Fruit fly (Drosophila melanogaster) whole organism, embryonic: Measurements from ENCODE around the gene Tti1.

Source experiments
- BtbVII ChIP-seq: fragments of 200-800 bp; sonication (Bioruptor generic); optimal IDR thresholded peaks from 3 replicates; lab custom pipeline; 2017; ENCODE audit warnings: missing biosample characterization, mild to moderate bottlenecking, missing genetic modification characterization
- CG11695 ChIP-seq: fragments of 200-800 bp; sonication (Bioruptor generic); IDR thresholded peaks from 3 replicates; pipeline ENCODE4 v1.3.6; 2022; ENCODE audit warnings: missing biosample characterization, missing genetic modification characterization
- CG12942 ChIP-seq: fragments of 200-800 bp; sonication (Bioruptor generic); optimal IDR thresholded peaks from 3 replicates; lab custom pipeline; 2016; ENCODE audit warnings: missing biosample characterization, missing genetic modification characterization
- CG14667 ChIP-seq: fragments of 200-800 bp; sonication (Bioruptor generic); IDR thresholded peaks from 2 replicates; pipeline ENCODE4 v1.3.6; 2022; ENCODE audit warnings: missing biosample characterization, missing genetic modification characterization
- CG14965 ChIP-seq: fragments of 200-800 bp; sonication (Bioruptor generic); optimal IDR thresholded peaks from 2 replicates; lab custom pipeline; 2016; ENCODE audit warnings: missing biosample characterization, missing genetic modification characterization, borderline replicate concordance
- CG17186 ChIP-seq: fragments of 200-800 bp; sonication (Bioruptor generic); optimal IDR thresholded peaks from 3 replicates; lab custom pipeline; 2017; ENCODE audit warnings: missing biosample characterization, missing genetic modification reagents, missing genetic modification characterization
- CG18262 ChIP-seq: fragments of 200-800 bp; optimal IDR thresholded peaks from 3 replicates; lab custom pipeline; 2019; ENCODE audit warnings: missing biosample characterization, mild to moderate bottlenecking, missing genetic modification characterization, moderate library complexity
- CG18476 ChIP-seq: fragments of 200-800 bp; sonication (Bioruptor generic); optimal IDR thresholded peaks from 2 replicates; lab custom pipeline; 2016; ENCODE audit warnings: missing biosample characterization, mild to moderate bottlenecking, missing genetic modification characterization
- CG3163 ChIP-seq: fragments of 200-800 bp; sonication (Bioruptor generic); optimal IDR thresholded peaks from 3 replicates; lab custom pipeline; 2016; ENCODE audit warnings: missing biosample characterization, missing genetic modification characterization
- CG33557 ChIP-seq: fragments of 200-800 bp; sonication (Bioruptor generic); optimal IDR thresholded peaks from 2 replicates; lab custom pipeline; 2019; ENCODE audit warnings: missing biosample characterization, mild to moderate bottlenecking, missing genetic modification characterization, moderate library complexity
- CG5180 ChIP-seq: fragments of 200-800 bp; sonication (Bioruptor generic); optimal IDR thresholded peaks from 3 replicates; lab custom pipeline; 2017; ENCODE audit warnings: missing biosample characterization, missing genetic modification characterization, mild to moderate bottlenecking, moderate library complexity, missing genetic modification reagents
- CG6791 ChIP-seq: fragments of 200-800 bp; sonication (Bioruptor generic); IDR thresholded peaks from 3 replicates; pipeline ENCODE4 v1.3.6; 2022; ENCODE audit warnings: missing biosample characterization, missing genetic modification characterization; ENCODE audit not compliant: partially characterized antibody
- CG6813 ChIP-seq: fragments of 200-800 bp; sonication (Bioruptor generic); optimal IDR thresholded peaks from 2 replicates; lab custom pipeline; 2017; ENCODE audit warnings: missing biosample characterization, missing genetic modification characterization, mild to moderate bottlenecking, moderate library complexity, missing genetic modification reagents
- CG7745 ChIP-seq: fragments of 200-800 bp; sonication (Bioruptor generic); optimal IDR thresholded peaks from 2 replicates; lab custom pipeline; 2018; ENCODE audit warnings: missing biosample characterization, mild to moderate bottlenecking, missing genetic modification characterization, moderate library complexity
- CG8290 ChIP-seq, 3 experiments: fragments of 200-800 bp; sonication (Bioruptor generic); optimal IDR thresholded peaks; 2 replicates each; lab custom pipeline; 2016 to 2019; ENCODE audit warnings: missing biosample characterization in 3 of 3, missing genetic modification characterization in 3 of 3, mild to moderate bottlenecking in 2 of 3, moderate library complexity in 1 of 3
- CG8359 ChIP-seq: fragments of 200-800 bp; sonication (Bioruptor generic); optimal IDR thresholded peaks from 2 replicates; lab custom pipeline; 2017; ENCODE audit warnings: missing biosample characterization, mild to moderate bottlenecking, missing genetic modification characterization, borderline replicate concordance
- CG9932 ChIP-seq: fragments of 200-800 bp; sonication (Bioruptor generic); IDR thresholded peaks from 2 replicates; pipeline ENCODE4 v1.3.6; 2022; ENCODE audit warnings: missing biosample characterization, missing genetic modification characterization
- D19B ChIP-seq: fragments of 200-800 bp; sonication (Bioruptor generic); optimal IDR thresholded peaks from 2 replicates; lab custom pipeline; 2017; ENCODE audit warnings: missing biosample characterization, mild to moderate bottlenecking, missing genetic modification characterization
- Dref ChIP-seq: fragments of 200-800 bp; sonication (Bioruptor generic); IDR thresholded peaks from 2 replicates; pipeline ENCODE4 v1.3.6; 2022; ENCODE audit warnings: missing biosample characterization, missing genetic modification characterization
- Fer1 ChIP-seq: fragments of 200-800 bp; sonication (Bioruptor generic); optimal IDR thresholded peaks from 2 replicates; lab custom pipeline; 2017; ENCODE audit warnings: missing biosample characterization, mild to moderate bottlenecking, missing genetic modification characterization
- Fer3 ChIP-seq: fragments of 200-800 bp; sonication (Bioruptor generic); optimal IDR thresholded peaks from 2 replicates; lab custom pipeline; 2018; ENCODE audit warnings: missing biosample characterization, mild to moderate bottlenecking, missing genetic modification characterization, moderate library complexity
- HmgD ChIP-seq: fragments of 200-800 bp; sonication (Bioruptor generic); optimal IDR thresholded peaks from 3 replicates; lab custom pipeline; 2016; ENCODE audit warnings: missing biosample characterization, missing genetic modification characterization
- MESR4 ChIP-seq: fragments of 200-800 bp; sonication (Bioruptor generic); optimal IDR thresholded peaks from 2 replicates; lab custom pipeline; 2018; ENCODE audit warnings: missing biosample characterization, mild to moderate bottlenecking, missing genetic modification characterization, moderate library complexity
- MTF-1 ChIP-seq: fragments of 200-800 bp; sonication (Bioruptor generic); optimal IDR thresholded peaks from 2 replicates; lab custom pipeline; 2018; ENCODE audit warnings: missing biosample characterization, mild to moderate bottlenecking, missing genetic modification characterization, borderline replicate concordance
- PHDP ChIP-seq: fragments of 200-800 bp; sonication (Bioruptor generic); optimal IDR thresholded peaks from 3 replicates; lab custom pipeline; 2018; ENCODE audit warnings: missing biosample characterization, mild to moderate bottlenecking, missing genetic modification characterization, moderate library complexity
- Taf1 ChIP-seq: fragments of 200-800 bp; sonication (Bioruptor generic); IDR thresholded peaks from 2 replicates; pipeline ENCODE4 v1.3.6; 2022; ENCODE audit warnings: missing biosample characterization, missing genetic modification characterization
- abd-A ChIP-seq: fragments of 200-800 bp; sonication (Bioruptor generic); optimal IDR thresholded peaks from 3 replicates; lab custom pipeline; 2019; ENCODE audit warnings: missing biosample characterization, mild to moderate bottlenecking, missing genetic modification characterization, moderate library complexity
- ara ChIP-seq: fragments of 200-800 bp; sonication (Bioruptor generic); IDR thresholded peaks from 2 replicates; pipeline ENCODE4 v1.3.6; 2022; ENCODE audit warnings: missing biosample characterization, missing genetic modification characterization
- emc ChIP-seq: fragments of 200-800 bp; sonication (Bioruptor generic); optimal IDR thresholded peaks from 2 replicates; lab custom pipeline; 2016; ENCODE audit warnings: missing biosample characterization, missing genetic modification characterization
- ems ChIP-seq: fragments of 200-800 bp; sonication (Bioruptor generic); optimal IDR thresholded peaks from 3 replicates; lab custom pipeline; 2016; ENCODE audit warnings: missing biosample characterization, missing genetic modification characterization
- eve ChIP-seq, 2 experiments: fragments of >200 bp; optimal IDR thresholded peaks; 2 replicates each; lab custom pipeline; 2017; ENCODE audit warnings: missing biosample characterization in 2 of 2, missing genetic modification characterization in 2 of 2
- gem ChIP-seq: fragments of 200-800 bp; sonication (Bioruptor generic); optimal IDR thresholded peaks from 2 replicates; lab custom pipeline; 2019; ENCODE audit warnings: missing biosample characterization, mild to moderate bottlenecking, missing genetic modification characterization, moderate library complexity
- gsb-n ChIP-seq: fragments of 200-800 bp; sonication (Bioruptor generic); optimal IDR thresholded peaks from 3 replicates; lab custom pipeline; 2018; ENCODE audit warnings: missing biosample characterization, mild to moderate bottlenecking, missing genetic modification characterization
- hkb ChIP-seq, 2 experiments: fragments of 200-800 bp in 1 of 2; fragments of >200 bp in 1 of 2; sonication (Bioruptor generic) in 1 of 2; IDR thresholded peaks in 1 of 2; optimal IDR thresholded peaks in 1 of 2; 2 replicates each; pipeline versions ENCODE4 v1.3.6 to Lab custom; 2017 to 2022; ENCODE audit warnings: missing biosample characterization in 1 of 2, missing genetic modification characterization in 1 of 2
- hth ChIP-seq: fragments of >200 bp; optimal IDR thresholded peaks from 2 replicates; lab custom pipeline; 2017; ENCODE audit warnings: inconsistent platforms
- insv ChIP-seq, 2 experiments: fragments of 200-800 bp; sonication (Bioruptor generic); optimal IDR thresholded peaks; 3 replicates each; lab custom pipeline; 2016 to 2018; ENCODE audit warnings: missing biosample characterization in 2 of 2, missing genetic modification characterization in 2 of 2
- kah ChIP-seq: fragments of 200-800 bp; sonication (Bioruptor generic); optimal IDR thresholded peaks from 2 replicates; lab custom pipeline; 2018; ENCODE audit warnings: missing biosample characterization, mild to moderate bottlenecking, missing genetic modification characterization
- knrl ChIP-seq: fragments of 200-800 bp; sonication (Bioruptor generic); IDR thresholded peaks from 3 replicates; pipeline ENCODE4 v1.3.6; 2022; ENCODE audit warnings: missing biosample characterization, missing genetic modification characterization; ENCODE audit not compliant: partially characterized antibody
- maf-S ChIP-seq: fragments of 200-800 bp; sonication (Bioruptor generic); optimal IDR thresholded peaks from 2 replicates; lab custom pipeline; 2016; ENCODE audit warnings: missing biosample characterization, missing genetic modification characterization
- pita ChIP-seq: fragments of 200-800 bp; sonication (Bioruptor generic); optimal IDR thresholded peaks from 2 replicates; lab custom pipeline; 2017; ENCODE audit warnings: missing biosample characterization, mild to moderate bottlenecking, missing genetic modification characterization
- pzg ChIP-seq: fragments of 200-800 bp; sonication (Bioruptor generic); optimal IDR thresholded peaks from 3 replicates; lab custom pipeline; 2018; ENCODE audit warnings: missing biosample characterization, mild to moderate bottlenecking, missing genetic modification characterization, moderate library complexity
- schlank ChIP-seq: fragments of 200-800 bp; sonication (Bioruptor generic); optimal IDR thresholded peaks from 2 replicates; lab custom pipeline; 2018; ENCODE audit warnings: missing biosample characterization, mild to moderate bottlenecking, missing genetic modification characterization
- scrt ChIP-seq: fragments of 200-800 bp; sonication (Bioruptor generic); optimal IDR thresholded peaks from 2 replicates; lab custom pipeline; 2018; ENCODE audit warnings: missing biosample characterization, mild to moderate bottlenecking, missing genetic modification characterization, moderate library complexity
- sd ChIP-seq: fragments of 200-800 bp; sonication (Bioruptor generic); optimal IDR thresholded peaks from 3 replicates; lab custom pipeline; 2018; ENCODE audit warnings: missing biosample characterization, mild to moderate bottlenecking, missing genetic modification characterization, moderate library complexity
- tx ChIP-seq: fragments of 200-800 bp; sonication (Bioruptor generic); optimal IDR thresholded peaks from 2 replicates; lab custom pipeline; 2016; ENCODE audit warnings: missing biosample characterization, missing genetic modification characterization
- usp ChIP-seq: fragments of >200 bp; optimal IDR thresholded peaks from 2 replicates; lab custom pipeline; 2017; ENCODE audit warnings: missing biosample characterization, missing genetic modification characterization
- wdn ChIP-seq: fragments of 200-800 bp; sonication (Bioruptor generic); IDR thresholded peaks from 2 replicates; pipeline ENCODE4 v1.3.6; 2022; ENCODE audit warnings: missing biosample characterization, missing genetic modification characterization
- zen2 ChIP-seq: fragments of 200-800 bp; sonication (Bioruptor generic); IDR thresholded peaks from 3 replicates; pipeline ENCODE4 v1.3.6; 2022; ENCODE audit warnings: missing biosample characterization, missing genetic modification characterization; ENCODE audit not compliant: partially characterized antibody

Tti1 gene

DNA sequence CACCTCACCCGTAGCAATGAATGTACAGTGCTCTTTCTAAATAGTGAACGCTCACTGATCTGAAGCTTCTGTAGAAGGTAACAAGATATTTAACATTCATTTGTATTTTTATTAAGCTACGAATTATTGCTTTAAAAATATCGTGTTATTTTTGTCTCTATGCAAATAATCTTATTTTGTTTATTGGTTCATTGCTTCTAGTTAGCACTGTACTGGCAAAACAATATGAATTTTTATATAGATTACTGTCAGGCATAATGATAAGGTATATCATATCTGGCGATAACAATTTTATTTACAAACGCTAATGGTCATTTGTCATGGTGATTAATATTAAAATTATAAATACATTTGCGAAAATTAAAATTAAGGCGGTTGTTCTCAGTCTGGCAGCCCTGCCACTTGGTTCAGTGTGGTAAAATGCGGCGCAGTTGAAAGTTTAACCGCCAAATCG, 17.1 kb upstream of the Tti1 start, which contains the start of gene CG9471 (continued):
- TF ChIP-seq pita (GFP tag; lab: Kevin White, UChicago) (no peak), PHDP (tag; lab: Kevin White, UChicago) (peak; percentile 95), MESR4 (GFP tag; lab: Kevin White, UChicago) (peak; percentile 26), CG14667 (peak; percentile 89), CG8359 (GFP tag; lab: Kevin White, UChicago) (peak; percentile 14), usp (GFP tag; lab: Kevin White, UChicago) (no peak), ems (GFP tag; lab: Kevin White, UChicago) (peak; percentile 85), ara (GFP tag; lab: Robert Waterston, UW) (peak; percentile 91), CG11695 (GFP tag; lab: Robert Waterston, UW) (peak; percentile 92), D19B (peak; percentile 78), insv (GFP tag; optimal IDR thresholded peaks at IDR 0.05; lab: Kevin White, UChicago) (peak in 1 of 2 experiments; percentile 55), maf-S (GFP tag; lab: Kevin White, UChicago) (peak; percentile 86), wdn (GFP tag; lab: Robert Waterston, UW) (peak; percentile 89), knrl (no peak), schlank (tag; lab: Kevin White, UChicago) (peak; percentile 84), CG18476 (GFP tag; lab: Kevin White, UChicago) (peak; percentile 89), abd-A (tag; lab: Kevin White, UChicago) (no peak), kah (peak; percentile 76), hth (lab: Kevin White, UChicago) (no peak), Taf1 (GFP tag; lab: Robert Waterston, UW) (peak; percentile 88), emc (peak; percentile 70), CG7745 (tag; lab: Kevin White, UChicago) (peak; percentile 58), CG12942 (peak; percentile 88), Fer3 (tag; lab: Kevin White, UChicago) (peak; percentile 94), CG5180 (GFP tag; lab: Kevin White, UChicago) (peak; percentile 70), CG6813 (peak; percentile 74), gsb-n (tag; lab: Kevin White, UChicago) (peak; percentile 81), sd (tag; lab: Kevin White, UChicago) (peak; percentile 90), Dref (0 out of 2 replicates have a peak, but pooled peaks have one; percentile 27), HmgD (GFP tag; lab: Kevin White, UChicago) (peak; percentile 47), CG8290 (GFP tag; optimal IDR thresholded peaks at IDR 0.05; lab: Kevin White, UChicago) (peak; percentile 81), CG8290 (tag; optimal IDR thresholded peaks at IDR 0.05; lab: Kevin White, UChicago) (peak in 1 of 2 experiments; percentile 79), CG33557 (peak; percentile 82), CG17186 (GFP tag; lab: Kevin White, UChicago) (peak; percentile 16), CG3163 (peak; percentile 57), tx (GFP tag; lab: Kevin White, UChicago) (peak; percentile 88), BtbVII (GFP tag; lab: Kevin White, UChicago) (peak; percentile 89), scrt (GFP tag; lab: Kevin White, UChicago) (peak; percentile 80), eve (GFP tag; optimal IDR thresholded peaks at IDR 0.05; lab: Kevin White, UChicago) (no peak), zen2 (no peak), Fer1 (GFP tag; lab: Kevin White, UChicago) (peak; percentile 94), pzg (GFP tag; lab: Kevin White, UChicago) (peak; percentile 54), CG9932 (GFP tag; lab: Robert Waterston, UW) (peak; percentile 93), CG18262 (tag; lab: Kevin White, UChicago) (peak; percentile 90), CG14965 (GFP tag; lab: Kevin White, UChicago) (no peak), hkb (optimal IDR thresholded peaks at IDR 0.05; lab: Kevin White, UChicago) (no peak), hkb (GFP tag; IDR thresholded peaks at IDR 0.05; lab: Robert Waterston, UW) (peak; percentile 95), MTF-1 (GFP tag; lab: Kevin White, UChicago) (peak; percentile 64), CG6791 (no peak), gem (peak; percentile 95)
